Worm (Caenorhabditis elegans) whole organism, mixed stage, embryonic: ENCODE measurements around the gene ZK455.5.

Source experiments
- elt-3 ChIP-seq: fragments of 150-350 bp; optimal IDR thresholded peaks from 2 replicates; lab custom pipeline; 2014; ENCODE audit warnings: missing biosample characterization, missing genetic modification characterization
- lin-13 ChIP-seq: fragments of 150-350 bp; optimal IDR thresholded peaks from 2 replicates; lab custom pipeline; 2014; ENCODE audit warnings: missing biosample characterization, missing genetic modification characterization
- nhr-237 ChIP-seq: fragments of 150-350 bp; optimal IDR thresholded peaks from 2 replicates; lab custom pipeline; 2014; ENCODE audit warnings: missing biosample characterization, missing genetic modification characterization
- nhr-28 ChIP-seq: fragments of 150-350 bp; optimal IDR thresholded peaks from 2 replicates; lab custom pipeline; 2014; ENCODE audit warnings: missing biosample characterization, missing genetic modification characterization
- pha-4 ChIP-seq: fragments of 150-350 bp; optimal IDR thresholded peaks from 2 replicates; lab custom pipeline; 2018; ENCODE audit warnings: missing biosample characterization, missing genetic modification reagents, missing genetic modification characterization
- snpc-4 ChIP-seq: fragments of 150-350 bp; optimal IDR thresholded peaks from 2 replicates; lab custom pipeline; 2014; ENCODE audit warnings: missing biosample characterization, missing genetic modification characterization
- unc-120 ChIP-seq: sonication (generic microtip); optimal IDR thresholded peaks from 2 replicates; lab custom pipeline; 2017; ENCODE audit warnings: missing genetic modification characterization, missing compliant biosample characterization; ENCODE audit not compliant: poor library complexity, severe bottlenecking
- unc-62 ChIP-seq: fragments of 150-350 bp; optimal IDR thresholded peaks from 2 replicates; lab custom pipeline; 2014; ENCODE audit warnings: missing biosample characterization, missing genetic modification reagents, missing genetic modification characterization

- no peak for TF ChIP-seq unc-62 (GFP tag; lab: Kevin White, UChicago)
- no peak for TF ChIP-seq lin-13 (tag; lab: Kevin White, UChicago)
- no peak for TF ChIP-seq elt-3 (tag; lab: Kevin White, UChicago)
- TF ChIP-seq pha-4 (tag; lab: Kevin White, UChicago): no peak
- TF ChIP-seq nhr-28 (tag; lab: Kevin White, UChicago): no peak
- TF ChIP-seq snpc-4: no peak
- TF ChIP-seq unc-120 (tag; lab: Kevin White, UChicago): no peak
- TF ChIP-seq nhr-237 (tag; lab: Kevin White, UChicago): no peak
Measured at ce11 chrX:11351288-11351687, 24.6 kb upstream of the ZK455.5 start.
